Fruit fly (Drosophila melanogaster) whole organism, pupa: ENCODE data around the gene csw.

Experiments used
- CG10348 ChIP-seq: fragments of 200-800 bp; sonication (Bioruptor generic); IDR thresholded peaks from 2 replicates; pipeline ENCODE4 v1.3.6; 2022; ENCODE audit warnings: missing biosample characterization, missing genetic modification characterization
- CG12605 ChIP-seq: fragments of 200-800 bp; sonication (Bioruptor generic); IDR thresholded peaks from 2 replicates; pipeline ENCODE4 v1.3.6; 2022; ENCODE audit warnings: missing biosample characterization, missing genetic modification characterization
- CG13204 ChIP-seq: fragments of 200-800 bp; sonication (Bioruptor generic); optimal IDR thresholded peaks from 2 replicates; lab custom pipeline; 2018; ENCODE audit warnings: missing biosample characterization, mild to moderate bottlenecking, missing genetic modification characterization, moderate library complexity
- CG14655 ChIP-seq: fragments of 200-800 bp; sonication (Bioruptor generic); optimal IDR thresholded peaks from 3 replicates; lab custom pipeline; 2017; ENCODE audit warnings: mild to moderate bottlenecking, missing biosample characterization, missing genetic modification reagents, missing genetic modification characterization
- CG15710 ChIP-seq: fragments of 200-800 bp; sonication (Bioruptor generic); optimal IDR thresholded peaks from 2 replicates; lab custom pipeline; 2018; ENCODE audit warnings: missing biosample characterization, mild to moderate bottlenecking, missing genetic modification characterization, moderate library complexity
- CG17806 ChIP-seq: fragments of 200-800 bp; sonication (Bioruptor generic); optimal IDR thresholded peaks from 2 replicates; lab custom pipeline; 2018; ENCODE audit warnings: missing biosample characterization, mild to moderate bottlenecking, missing genetic modification characterization, moderate library complexity
- CG32121 ChIP-seq: fragments of 200-800 bp; sonication (Bioruptor generic); IDR thresholded peaks from 2 replicates; pipeline ENCODE4 v1.3.6; 2022; ENCODE audit warnings: missing biosample characterization, missing genetic modification characterization
- CG34367 ChIP-seq: fragments of 200-800 bp; sonication (Bioruptor generic); optimal IDR thresholded peaks from 2 replicates; lab custom pipeline; 2018; ENCODE audit warnings: missing biosample characterization, mild to moderate bottlenecking, missing genetic modification characterization
- CG4496 ChIP-seq: fragments of 200-800 bp; sonication (Bioruptor generic); IDR thresholded peaks from 3 replicates; pipeline ENCODE4 v1.3.6; 2022; ENCODE audit warnings: missing biosample characterization, missing genetic modification characterization
- CG8159 ChIP-seq: fragments of 200-800 bp; sonication (Bioruptor generic); optimal IDR thresholded peaks from 3 replicates; lab custom pipeline; 2018; ENCODE audit warnings: missing biosample characterization, mild to moderate bottlenecking, missing genetic modification characterization, moderate library complexity
- CG8301 ChIP-seq: fragments of 200-800 bp; sonication (Bioruptor generic); optimal IDR thresholded peaks from 2 replicates; lab custom pipeline; 2018; ENCODE audit warnings: missing biosample characterization, mild to moderate bottlenecking, missing genetic modification characterization
- CG9948 ChIP-seq: fragments of 200-800 bp; sonication (Bioruptor generic); optimal IDR thresholded peaks from 2 replicates; lab custom pipeline; 2018; ENCODE audit warnings: missing biosample characterization, mild to moderate bottlenecking, missing genetic modification characterization, moderate library complexity
- D1 ChIP-seq: fragments of 200-800 bp; sonication (Bioruptor generic); optimal IDR thresholded peaks from 2 replicates; lab custom pipeline; 2018; ENCODE audit warnings: missing biosample characterization, mild to moderate bottlenecking, missing genetic modification characterization, moderate library complexity
- EcR ChIP-seq: fragments of 200-800 bp; sonication (Bioruptor generic); optimal IDR thresholded peaks from 3 replicates; lab custom pipeline; 2019; ENCODE audit warnings: missing biosample characterization, missing genetic modification characterization, mild to moderate bottlenecking, moderate library complexity, missing genetic modification reagents
- Ets98B ChIP-seq: fragments of 200-800 bp; sonication (Bioruptor generic); IDR thresholded peaks from 2 replicates; pipeline ENCODE4 v1.3.6; 2022; ENCODE audit warnings: missing biosample characterization, missing genetic modification characterization
- Pif1A ChIP-seq: fragments of 200-800 bp; sonication (Bioruptor generic); optimal IDR thresholded peaks from 3 replicates; lab custom pipeline; 2016; ENCODE audit warnings: missing biosample characterization, missing genetic modification characterization
- Pif1B ChIP-seq: fragments of 200-800 bp; sonication (Bioruptor generic); optimal IDR thresholded peaks from 3 replicates; lab custom pipeline; 2016; ENCODE audit warnings: missing biosample characterization, missing genetic modification characterization
- Snoo ChIP-seq: fragments of 200-800 bp; sonication (Bioruptor generic); optimal IDR thresholded peaks from 3 replicates; lab custom pipeline; 2017; ENCODE audit warnings: missing biosample characterization, mild to moderate bottlenecking, missing genetic modification characterization, inconsistent platforms
- fd96Ca ChIP-seq: fragments of 200-800 bp; sonication (Bioruptor generic); IDR thresholded peaks from 3 replicates; pipeline ENCODE4 v1.3.6; 2022; ENCODE audit warnings: missing biosample characterization, missing genetic modification characterization
- gl ChIP-seq: fragments of 200-800 bp; sonication (Bioruptor generic); optimal IDR thresholded peaks from 2 replicates; lab custom pipeline; 2018; ENCODE audit warnings: missing biosample characterization, mild to moderate bottlenecking, missing genetic modification characterization
- rn ChIP-seq: fragments of 200-800 bp; sonication (Bioruptor generic); IDR thresholded peaks from 2 replicates; pipeline ENCODE4 v1.3.6; 2022; ENCODE audit warnings: missing biosample characterization, missing genetic modification characterization

csw gene

dm6 chrX:2108639-2109038 lies 14.6 kb downstream of the csw start:
- TF ChIP-seq CG4496 (GFP tag; lab: Robert Waterston, UW): peak; percentile 81
- no peak for TF ChIP-seq CG34367
- peak; percentile 4 for TF ChIP-seq CG17806 (tag; lab: Kevin White, UChicago)
- TF ChIP-seq CG14655 (GFP tag; lab: Kevin White, UChicago): no peak
- TF ChIP-seq CG32121 (GFP tag; lab: Robert Waterston, UW): peak; percentile 74
- TF ChIP-seq Pif1B: no peak
- 0 out of 2 replicates have a peak, but pooled peaks have one; percentile 23 for TF ChIP-seq CG10348 (GFP tag; lab: Robert Waterston, UW)
- TF ChIP-seq CG12605 (GFP tag; lab: Robert Waterston, UW): peak; percentile 46; the same call in 1 of the 2 replicates
- TF ChIP-seq D1 (tag; lab: Kevin White, UChicago): no peak
- TF ChIP-seq fd96Ca (GFP tag; lab: Robert Waterston, UW): peak; percentile 75
- peak; percentile 45; the same call in 1 of the 2 replicates for TF ChIP-seq rn
- no peak for TF ChIP-seq gl (tag; lab: Kevin White, UChicago)
- no peak for TF ChIP-seq CG8301 (tag; lab: Kevin White, UChicago)
- peak; percentile 77 for TF ChIP-seq Ets98B (GFP tag; lab: Robert Waterston, UW)
- peak; percentile 26 for TF ChIP-seq CG15710 (tag; lab: Kevin White, UChicago)
- TF ChIP-seq CG8159 (tag; lab: Kevin White, UChicago): no peak

DNA sequence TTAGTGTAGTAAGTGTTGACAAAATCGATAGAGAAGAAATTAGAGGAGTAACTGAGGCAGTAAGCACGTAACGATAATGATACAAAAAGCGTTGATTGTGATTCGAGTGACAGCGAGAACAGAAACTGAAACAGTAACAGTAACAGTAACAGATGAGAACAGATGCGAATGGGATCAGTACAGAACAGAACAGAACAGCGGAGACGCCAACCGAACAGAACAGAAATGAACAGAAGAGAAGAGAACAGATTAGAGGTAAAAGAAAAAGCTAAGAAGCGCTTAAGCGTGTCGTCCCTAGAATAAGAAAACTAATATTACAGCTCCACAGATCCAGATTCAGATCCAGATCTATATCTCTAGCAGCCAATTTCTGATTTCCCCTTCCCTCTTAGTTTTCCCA lies 18.6 kb downstream of the csw start:
- TF ChIP-seq Pif1B (no peak), CG8159 (tag; lab: Kevin White, UChicago) (no peak), CG8301 (tag; lab: Kevin White, UChicago) (no peak), CG34367 (no peak), fd96Ca (GFP tag; lab: Robert Waterston, UW) (no peak), CG4496 (GFP tag; lab: Robert Waterston, UW) (no peak), Pif1A (GFP tag; lab: Kevin White, UChicago) (no peak), CG12605 (GFP tag; lab: Robert Waterston, UW) (no peak), Snoo (tag; lab: Kevin White, UChicago) (no peak), Ets98B (GFP tag; lab: Robert Waterston, UW) (no peak), CG14655 (GFP tag; lab: Kevin White, UChicago) (no peak), rn (no peak), CG32121 (GFP tag; lab: Robert Waterston, UW) (no peak), CG9948 (no peak), EcR (GFP tag; lab: Kevin White, UChicago) (no peak), CG10348 (GFP tag; lab: Robert Waterston, UW) (no peak), CG17806 (tag; lab: Kevin White, UChicago) (no peak), gl (tag; lab: Kevin White, UChicago) (no peak), CG13204 (GFP tag; lab: Kevin White, UChicago) (no peak)

- TF ChIP-seq CG9948 (peak; percentile 63), CG32121 (GFP tag; lab: Robert Waterston, UW) (peak; percentile 80), CG15710 (tag; lab: Kevin White, UChicago) (peak; percentile 68), D1 (tag; lab: Kevin White, UChicago) (no peak), gl (tag; lab: Kevin White, UChicago) (peak; percentile 55), CG14655 (GFP tag; lab: Kevin White, UChicago) (no peak), CG10348 (GFP tag; lab: Robert Waterston, UW) (no peak), CG17806 (tag; lab: Kevin White, UChicago) (peak; percentile 58), CG12605 (GFP tag; lab: Robert Waterston, UW) (no peak), fd96Ca (GFP tag; lab: Robert Waterston, UW) (peak; percentile 51; the same call in 1 of the 3 replicates), CG8301 (tag; lab: Kevin White, UChicago) (no peak), Pif1A (GFP tag; lab: Kevin White, UChicago) (peak; percentile 72), Ets98B (GFP tag; lab: Robert Waterston, UW) (peak; percentile 67), CG34367 (peak; percentile 53), rn (0 out of 2 replicates have a peak, but pooled peaks have one; percentile 35), CG8159 (tag; lab: Kevin White, UChicago) (peak; percentile 71), Snoo (tag; lab: Kevin White, UChicago) (peak; percentile 2), Pif1B (peak; percentile 57), CG13204 (GFP tag; lab: Kevin White, UChicago) (peak; percentile 34), EcR (GFP tag; lab: Kevin White, UChicago) (peak; percentile 40), CG4496 (GFP tag; lab: Robert Waterston, UW) (peak; percentile 75)
Observed at dm6 chrX:2121716-2122601, 27.9 kb downstream of the csw start.

DNA sequence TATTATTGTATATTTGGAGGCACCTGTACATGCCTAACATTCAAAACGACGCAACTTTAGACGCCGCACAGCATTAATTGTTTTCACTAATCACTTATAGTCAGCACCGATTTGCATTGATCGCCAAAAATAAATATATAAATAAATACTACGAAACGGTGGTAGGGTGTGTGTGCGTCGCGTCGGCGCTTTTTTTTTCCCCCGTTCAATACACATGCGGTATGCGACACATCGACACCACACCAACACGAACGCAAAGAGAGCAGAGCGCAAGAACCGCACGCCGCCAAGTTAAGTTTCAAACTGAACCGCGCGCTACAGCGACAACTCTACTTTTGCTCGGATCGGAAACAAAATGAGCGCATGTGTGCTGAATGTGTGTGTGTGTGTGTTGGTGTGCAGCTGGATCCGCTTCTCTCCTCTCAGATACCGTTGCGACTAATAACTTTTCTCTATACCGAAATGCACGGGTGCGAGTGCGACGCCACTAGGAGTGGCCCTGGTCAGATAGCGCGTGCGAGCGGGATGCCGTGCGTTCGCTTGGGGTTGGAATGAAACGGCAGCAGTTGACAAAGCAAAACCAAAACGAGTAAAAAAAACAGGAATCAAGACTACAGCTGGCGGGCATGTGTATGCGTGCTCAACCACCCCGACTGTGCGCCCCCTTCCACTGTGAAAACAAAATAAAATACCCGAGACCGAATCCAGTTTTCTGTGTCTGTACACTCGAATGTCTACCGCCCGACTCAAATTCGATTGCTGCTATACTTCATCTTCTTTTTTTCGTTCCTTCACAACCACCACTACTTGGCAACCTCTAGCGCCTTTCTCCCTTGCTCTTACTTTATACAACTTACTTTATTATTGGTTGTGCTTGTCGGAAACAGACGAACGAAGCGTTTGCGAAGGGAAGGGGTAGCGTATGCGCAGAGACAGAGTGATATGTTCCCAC lies 29.3 kb downstream of the csw start, which contains the start of gene ph-d:
Gene ph-d (minus strand): TSS at position 274 of the 952 bp plus-strand sequence.
- TF ChIP-seq CG14655 (GFP tag; lab: Kevin White, UChicago): peak; percentile 82
- TF ChIP-seq CG34367: peak; percentile 88
- TF ChIP-seq CG8301 (tag; lab: Kevin White, UChicago): peak; percentile 76
- peak; percentile 90 for TF ChIP-seq rn
- TF ChIP-seq fd96Ca (GFP tag; lab: Robert Waterston, UW): peak; percentile 89
- TF ChIP-seq CG4496 (GFP tag; lab: Robert Waterston, UW): peak; percentile 93
- TF ChIP-seq Pif1A (GFP tag; lab: Kevin White, UChicago): peak; percentile 29
- TF ChIP-seq CG13204 (GFP tag; lab: Kevin White, UChicago): peak; percentile 78
- peak; percentile 10 for TF ChIP-seq EcR (GFP tag; lab: Kevin White, UChicago)
- peak; percentile 60 for TF ChIP-seq CG8159 (tag; lab: Kevin White, UChicago)
- peak; percentile 24 for TF ChIP-seq CG9948
- no peak for TF ChIP-seq D1 (tag; lab: Kevin White, UChicago)
- TF ChIP-seq Ets98B (GFP tag; lab: Robert Waterston, UW): peak; percentile 84
- no peak for TF ChIP-seq CG10348 (GFP tag; lab: Robert Waterston, UW)
- TF ChIP-seq CG32121 (GFP tag; lab: Robert Waterston, UW): peak; percentile 88
- TF ChIP-seq CG15710 (tag; lab: Kevin White, UChicago): peak; percentile 69
- TF ChIP-seq gl (tag; lab: Kevin White, UChicago): peak; percentile 97
- peak; percentile 61 for TF ChIP-seq Snoo (tag; lab: Kevin White, UChicago)
- peak; percentile 60 for TF ChIP-seq CG17806 (tag; lab: Kevin White, UChicago)
- no peak for TF ChIP-seq Pif1B
- peak; percentile 88 for TF ChIP-seq CG12605 (GFP tag; lab: Robert Waterston, UW)
